Fruit fly (Drosophila melanogaster): ENCODE results near the gene B-H2.

B-H2 gene

dm6 chrX:17316723-17317262 lies 2.4 kb downstream of the B-H2 start:
- TF ChIP-seq Sp1 (GFP tag; optimal IDR thresholded peaks at IDR 0.05) (no peak), Dfd (GFP tag; optimal IDR thresholded peaks at IDR 0.05) (peak; percentile 53)

- TF ChIP-seq rgr (GFP tag; optimal IDR thresholded peaks at IDR 0.05) = no peak
- no peak for TF ChIP-seq h (GFP tag; optimal IDR thresholded peaks at IDR 0.05)
- TF ChIP-seq dl (GFP tag; optimal IDR thresholded peaks at IDR 0.05; ENCODE audit: insufficient read depth in 1 of 2, partially characterized antibody in 2 of 2) = no peak
- TF ChIP-seq Hnf4 (GFP tag; optimal IDR thresholded peaks at IDR 0.05) = no peak
- TF ChIP-seq CG32264 (GFP tag; optimal IDR thresholded peaks at IDR 0.05) = no peak
- TF ChIP-seq br (GFP tag; optimal IDR thresholded peaks at IDR 0.05) = no peak
- TF ChIP-seq Hr83 (GFP tag; optimal IDR thresholded peaks at IDR 0.05; ENCODE audit: poor library complexity, severe bottlenecking) = no peak
- TF ChIP-seq CG9705 (GFP tag; optimal IDR thresholded peaks at IDR 0.05) = no peak
- TF ChIP-seq Myc (optimal IDR thresholded peaks at IDR 0.05) = no peak
- no peak for TF ChIP-seq HLH106 (tag; optimal IDR thresholded peaks at IDR 0.05)
- no peak for TF ChIP-seq Hr78 (GFP tag; optimal IDR thresholded peaks at IDR 0.05)
- no peak for TF ChIP-seq foxo (GFP tag; optimal IDR thresholded peaks at IDR 0.05)
- TF ChIP-seq Rel (GFP tag; optimal IDR thresholded peaks at IDR 0.05) = no peak
- TF ChIP-seq Rel (tag; optimal IDR thresholded peaks at IDR 0.05) = no peak
Measured at dm6 chrX:17322852-17323251, 8.5 kb downstream of the B-H2 start.

- TF ChIP-seq N (GFP tag; optimal IDR thresholded peaks at IDR 0.05) (no peak), Myc (optimal IDR thresholded peaks at IDR 0.05) (no peak), jim (GFP tag; optimal IDR thresholded peaks at IDR 0.05) (no peak), Abd-B (GFP tag; optimal IDR thresholded peaks at IDR 0.05) (no peak), CG9705 (GFP tag; optimal IDR thresholded peaks at IDR 0.05) (no peak), GATAd (GFP tag; optimal IDR thresholded peaks at IDR 0.05) (no peak), Rel (GFP tag; optimal IDR thresholded peaks at IDR 0.05) (no peak), Rel (tag; optimal IDR thresholded peaks at IDR 0.05) (no peak), Dfd (GFP tag; optimal IDR thresholded peaks at IDR 0.05) (no peak), CrebA (GFP tag; optimal IDR thresholded peaks at IDR 0.05; ENCODE audit: borderline replicate concordance) (no peak), Jra (GFP tag; optimal IDR thresholded peaks at IDR 0.05) (no peak), psq (GFP tag; optimal IDR thresholded peaks at IDR 0.05) (no peak)
Measured at dm6 chrX:17329933-17330674, 15.7 kb downstream of the B-H2 start.

dm6 chrX:17330678-17331261 lies 16.4 kb downstream of the B-H2 start:
- TF ChIP-seq Jra (GFP tag; optimal IDR thresholded peaks at IDR 0.05) = no peak
- no peak for TF ChIP-seq CrebA (GFP tag; optimal IDR thresholded peaks at IDR 0.05; ENCODE audit: borderline replicate concordance)
- no peak for TF ChIP-seq Rel (GFP tag; optimal IDR thresholded peaks at IDR 0.05)
- TF ChIP-seq Rel (tag; optimal IDR thresholded peaks at IDR 0.05) = no peak
- no peak for TF ChIP-seq Mio (GFP tag; optimal IDR thresholded peaks at IDR 0.05)
- TF ChIP-seq GATAd (GFP tag; optimal IDR thresholded peaks at IDR 0.05) = no peak
- TF ChIP-seq br (GFP tag; optimal IDR thresholded peaks at IDR 0.05) = no peak
- no peak for TF ChIP-seq Vsx2 (GFP tag; optimal IDR thresholded peaks at IDR 0.05; ENCODE audit: partially characterized antibody)
- no peak for TF ChIP-seq usp (GFP tag; optimal IDR thresholded peaks at IDR 0.05)

- TF ChIP-seq HLH106 (tag; optimal IDR thresholded peaks at IDR 0.05) (peak; percentile 7), br (GFP tag; optimal IDR thresholded peaks at IDR 0.05) (no peak), Sp1 (GFP tag; optimal IDR thresholded peaks at IDR 0.05) (no peak), dsf (GFP tag; optimal IDR thresholded peaks at IDR 0.05; ENCODE audit: borderline replicate concordance) (no peak), pan (optimal IDR thresholded peaks at IDR 0.05) (no peak), rgr (GFP tag; optimal IDR thresholded peaks at IDR 0.05) (no peak), OdsH (GFP tag; optimal IDR thresholded peaks at IDR 0.05) (no peak)
Measured at dm6 chrX:17332390-17332789, 18.0 kb downstream of the B-H2 start.

Data from whole organism, wandering third instar larva.